Worm (Caenorhabditis elegans) whole organism, L1 larva: ENCODE data around the gene wrt-1.

Experiments used
- efl-1 ChIP-seq, 4 experiments: fragments of 150-350 bp; optimal IDR thresholded peaks in 3 of 4; peaks in 1 of 4; 1 replicate in 1 of 4; 2 replicates in 3 of 4; lab custom pipeline; 2014; ENCODE audit warnings: missing biosample characterization in 2 of 4, missing genetic modification characterization in 2 of 4, missing genetic modification reagents in 2 of 4
- egl-27 ChIP-seq, 2 experiments: fragments of 150-350 bp in 1 of 2; sonication (generic microtip); optimal IDR thresholded peaks; 3 replicates each; lab custom pipeline; 2017 to 2018; ENCODE audit warnings: missing biosample characterization in 2 of 2, missing genetic modification characterization in 2 of 2, missing genetic modification reagents in 2 of 2
- elt-3 ChIP-seq, 6 experiments: fragments of 150-350 bp in 1 of 6; sonication (generic microtip); optimal IDR thresholded peaks; 2 replicates each; lab custom pipeline; 2017 to 2018; ENCODE audit warnings: missing biosample characterization in 6 of 6, missing genetic modification characterization in 6 of 6, inconsistent platforms in 1 of 6
- jun-1 ChIP-seq: fragments of 150-350 bp; optimal IDR thresholded peaks from 2 replicates; lab custom pipeline; 2014; ENCODE audit warnings: missing biosample characterization, missing genetic modification reagents, missing genetic modification characterization
- lin-15B ChIP-seq: fragments of 150-350 bp; sonication (generic microtip); optimal IDR thresholded peaks from 3 replicates; lab custom pipeline; 2014; ENCODE audit warnings: missing biosample characterization, missing genetic modification characterization
- lin-39 ChIP-seq: fragments of 150-350 bp; optimal IDR thresholded peaks from 2 replicates; lab custom pipeline; 2014; ENCODE audit warnings: missing biosample characterization, missing genetic modification reagents, missing genetic modification characterization
- lir-3 ChIP-seq: sonication (generic microtip); optimal IDR thresholded peaks from 2 replicates; lab custom pipeline; 2016; ENCODE audit warnings: mild to moderate bottlenecking, missing genetic modification characterization, moderate library complexity, missing compliant biosample characterization; ENCODE audit not compliant: poor library complexity
- lsy-2 ChIP-seq, 2 experiments: fragments of 150-350 bp; optimal IDR thresholded peaks; 2 replicates each; lab custom pipeline; 2014; ENCODE audit warnings: missing biosample characterization in 2 of 2, missing genetic modification characterization in 2 of 2
- nhr-77 ChIP-seq: fragments of 150-350 bp; optimal IDR thresholded peaks from 2 replicates; lab custom pipeline; 2014; ENCODE audit warnings: missing biosample characterization, missing genetic modification characterization
- pqm-1 ChIP-seq: sonication (generic microtip); optimal IDR thresholded peaks from 3 replicates; lab custom pipeline; 2017; ENCODE audit warnings: missing biosample characterization, missing genetic modification characterization
- swsn-7 ChIP-seq: sonication (generic microtip); optimal IDR thresholded peaks from 2 replicates; lab custom pipeline; 2016; ENCODE audit warnings: missing genetic modification characterization, missing compliant biosample characterization

DNA sequence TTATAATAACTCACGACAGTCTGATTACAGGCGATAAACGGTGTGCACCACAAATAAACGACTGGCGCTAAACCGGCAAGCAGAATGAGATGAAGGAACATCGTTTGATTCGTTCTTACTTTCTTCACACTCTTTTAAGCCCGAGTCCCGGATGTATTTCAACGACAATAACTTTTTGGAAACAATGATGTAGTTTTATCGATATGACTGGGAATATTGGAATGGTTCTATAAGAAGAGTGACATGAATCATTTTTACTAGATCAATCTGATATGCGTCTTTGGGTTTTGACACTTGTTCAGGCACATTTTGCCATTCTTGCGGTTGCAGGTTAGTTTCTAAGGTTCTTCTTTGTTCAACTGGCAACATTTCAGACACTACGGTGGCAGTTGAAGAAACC, 30.7 kb downstream of the wrt-1 start, which contains the start of the genes ZK1290.11 and ZK1290.1:
- TF ChIP-seq swsn-7 (tag; lab: Kevin White, UChicago): no peak
- no peak for TF ChIP-seq lin-15B (tag; lab: Kevin White, UChicago)
- TF ChIP-seq elt-3 (tag; optimal IDR thresholded peaks at IDR 0.05; lab: Kevin White, UChicago): no peak
- no peak for TF ChIP-seq egl-27 (tag; optimal IDR thresholded peaks at IDR 0.05; lab: Kevin White, UChicago)
- TF ChIP-seq nhr-77 (tag; lab: Kevin White, UChicago): no peak
- TF ChIP-seq lir-3: no peak
- no peak for TF ChIP-seq lsy-2 (tag; optimal IDR thresholded peaks at IDR 0.05; lab: Kevin White, UChicago)
- TF ChIP-seq efl-1 (optimal IDR thresholded peaks at IDR 0.05; lab: Kevin White, UChicago): no peak
- TF ChIP-seq efl-1 (GFP tag; optimal IDR thresholded peaks at IDR 0.05 in 1 of 2; lab: Kevin White, UChicago): no peak
- no peak for TF ChIP-seq lin-39 (tag; lab: Kevin White, UChicago)
- TF ChIP-seq jun-1: no peak
- no peak for TF ChIP-seq pqm-1
